Worm (Caenorhabditis elegans) whole organism, midembryonic: ENCODE data around the gene Y39A1A.2.

Experiments
- T22C8.4 ChIP-seq: fragments of 200-800 bp; sonication (Bioruptor generic); IDR thresholded peaks from 2 replicates; pipeline ENCODE4 v1.3.6; 2022; ENCODE audit warnings: missing genetic modification characterization, missing compliant biosample characterization
- flt-1 ChIP-seq: fragments of 200-800 bp; sonication (Bioruptor generic); IDR thresholded peaks from 2 replicates; pipeline ENCODE4 v1.3.6; 2022; ENCODE audit warnings: missing genetic modification characterization, missing compliant biosample characterization
- tab-1 ChIP-seq: fragments of 200-800 bp; sonication (Bioruptor generic); IDR thresholded peaks from 2 replicates; pipeline ENCODE4 v1.3.6; 2022; ENCODE audit warnings: missing genetic modification characterization, missing compliant biosample characterization
- ztf-23 ChIP-seq: fragments of 200-800 bp; sonication (Bioruptor generic); IDR thresholded peaks from 2 replicates; pipeline ENCODE4 v1.3.6; 2022; ENCODE audit warnings: missing genetic modification reagents, missing genetic modification characterization, missing compliant biosample characterization

- TF ChIP-seq ztf-23 (GFP tag; lab: Robert Waterston, UW) = no peak
- no peak for TF ChIP-seq flt-1 (GFP tag; lab: Robert Waterston, UW)
- no peak for TF ChIP-seq T22C8.4 (GFP tag; lab: Robert Waterston, UW)
- TF ChIP-seq tab-1 (GFP tag; lab: Robert Waterston, UW) = no peak
Measured at ce11 chrIII:10637933-10638332, 34.6 kb upstream of the Y39A1A.2 start.
